Fruit fly (Drosophila melanogaster): ENCODE results near the gene eIF3e.

The eIF3e gene

dm6 chr3L:16786728-16787127, at the start of gene eIF3e:
Gene eIF3e, minus strand, starts transcription at chr3L:16786941.
- no peak for TF ChIP-seq CG17801 (GFP tag; optimal IDR thresholded peaks at IDR 0.05; ENCODE audit: partially characterized antibody)

dm6 chr3L:16829983-16830382, 43.2 kb upstream of the eIF3e start:
- TF ChIP-seq CG17801 (GFP tag; optimal IDR thresholded peaks at IDR 0.05; ENCODE audit: partially characterized antibody), result no peak

- no peak for TF ChIP-seq CG17801 (GFP tag; optimal IDR thresholded peaks at IDR 0.05; ENCODE audit: partially characterized antibody)
These were observed 42.2 kb upstream of the eIF3e start, which contains the start of gene CG13024 for dm6 chr3L:16828967-16829366. Gene CG13024, minus strand, starts transcription at chr3L:16829074.

dm6 chr3L:16825195-16825594, 38.5 kb upstream of the eIF3e start:
- TF ChIP-seq CG17801 (GFP tag; optimal IDR thresholded peaks at IDR 0.05; ENCODE audit: partially characterized antibody), result no peak

dm6 chr3L:16824725-16825124, 38.0 kb upstream of the eIF3e start:
- no peak for TF ChIP-seq CG17801 (GFP tag; optimal IDR thresholded peaks at IDR 0.05; ENCODE audit: partially characterized antibody)

- no peak for TF ChIP-seq CG17801 (GFP tag; optimal IDR thresholded peaks at IDR 0.05; ENCODE audit: partially characterized antibody)
These were observed 31.3 kb upstream of the eIF3e start for dm6 chr3L:16818063-16818462.

- TF ChIP-seq CG17801 (GFP tag; optimal IDR thresholded peaks at IDR 0.05; ENCODE audit: partially characterized antibody), result no peak
These were observed 27.2 kb upstream of the eIF3e start for dm6 chr3L:16813984-16814383.

dm6 chr3L:16811908-16812307, 25.2 kb upstream of the eIF3e start:
- no peak for TF ChIP-seq CG17801 (GFP tag; optimal IDR thresholded peaks at IDR 0.05; ENCODE audit: partially characterized antibody)

dm6 chr3L:16810512-16810911, 23.8 kb upstream of the eIF3e start:
- TF ChIP-seq CG17801 (GFP tag; optimal IDR thresholded peaks at IDR 0.05; ENCODE audit: partially characterized antibody), result no peak

dm6 chr3L:16808139-16808538, 21.4 kb upstream of the eIF3e start:
- TF ChIP-seq CG17801 (GFP tag; optimal IDR thresholded peaks at IDR 0.05; ENCODE audit: partially characterized antibody), result no peak

- peak; percentile 16 for TF ChIP-seq CG17801 (GFP tag; optimal IDR thresholded peaks at IDR 0.05; ENCODE audit: partially characterized antibody)
These were observed 20.8 kb upstream of the eIF3e start, which contains the start of gene CG9674 for dm6 chr3L:16807558-16807957. Gene CG9674, minus strand, starts transcription at chr3L:16807731.

- TF ChIP-seq CG17801 (GFP tag; optimal IDR thresholded peaks at IDR 0.05; ENCODE audit: partially characterized antibody), result no peak
These were observed 20.1 kb upstream of the eIF3e start for dm6 chr3L:16806823-16807325.

dm6 chr3L:16805806-16806719, 19.3 kb upstream of the eIF3e start:
- TF ChIP-seq CG17801 (GFP tag; optimal IDR thresholded peaks at IDR 0.05; ENCODE audit: partially characterized antibody), result no peak

dm6 chr3L:16804627-16805026, 17.9 kb upstream of the eIF3e start, which contains the start of gene nudC:
Gene nudC, plus strand, starts transcription at chr3L:16804994.
- TF ChIP-seq CG17801 (GFP tag; optimal IDR thresholded peaks at IDR 0.05; ENCODE audit: partially characterized antibody), result no peak

- peak; percentile 63 for TF ChIP-seq CG17801 (GFP tag; optimal IDR thresholded peaks at IDR 0.05; ENCODE audit: partially characterized antibody)
These were observed 17.1 kb upstream of the eIF3e start for dm6 chr3L:16803708-16804350.

- TF ChIP-seq CG17801 (GFP tag; optimal IDR thresholded peaks at IDR 0.05; ENCODE audit: partially characterized antibody), result no peak
These were observed 16.5 kb upstream of the eIF3e start for dm6 chr3L:16803273-16803672.

Measured in ovary, adult (tissue).